Worm (Caenorhabditis elegans) whole organism, L3 larva: ENCODE data around the gene F54D5.2.

Source experiments
- R02D3.7 ChIP-seq: fragments of 150-350 bp; optimal IDR thresholded peaks from 2 replicates; lab custom pipeline; 2014; ENCODE audit warnings: missing biosample characterization, missing genetic modification characterization
- ZK546.5 ChIP-seq: sonication (generic microtip); optimal IDR thresholded peaks from 2 replicates; lab custom pipeline; 2017; ENCODE audit warnings: missing biosample characterization, missing genetic modification characterization
- aly-2 ChIP-seq: fragments of 150-350 bp; optimal IDR thresholded peaks from 2 replicates; lab custom pipeline; 2014; ENCODE audit warnings: missing biosample characterization, missing genetic modification characterization
- ceh-16 ChIP-seq: sonication (generic microtip); optimal IDR thresholded peaks from 2 replicates; lab custom pipeline; 2017; ENCODE audit warnings: missing biosample characterization, missing genetic modification characterization
- ceh-28 ChIP-seq: fragments of 150-350 bp; optimal IDR thresholded peaks from 2 replicates; lab custom pipeline; 2014; ENCODE audit warnings: missing biosample characterization, missing genetic modification reagents, missing genetic modification characterization
- ceh-82 ChIP-seq: fragments of 150-350 bp; optimal IDR thresholded peaks from 2 replicates; lab custom pipeline; 2014; ENCODE audit warnings: missing biosample characterization, missing genetic modification characterization
- ceh-9 ChIP-seq: sonication (generic microtip); optimal IDR thresholded peaks from 2 replicates; lab custom pipeline; 2018; ENCODE audit warnings: missing biosample characterization, missing genetic modification characterization
- daf-12 ChIP-seq: fragments of 150-350 bp; optimal IDR thresholded peaks from 2 replicates; lab custom pipeline; 2014; ENCODE audit warnings: missing biosample characterization, missing genetic modification reagents, missing genetic modification characterization
- egl-27 ChIP-seq: sonication (generic microtip); optimal IDR thresholded peaks from 4 replicates; lab custom pipeline; 2017; ENCODE audit warnings: missing biosample characterization, missing genetic modification reagents, missing genetic modification characterization
- egl-5 ChIP-seq: fragments of 150-350 bp; optimal IDR thresholded peaks from 2 replicates; lab custom pipeline; 2017; ENCODE audit warnings: missing biosample characterization, missing genetic modification reagents, missing genetic modification characterization, inconsistent platforms
- elt-1 ChIP-seq: fragments of 150-350 bp; optimal IDR thresholded peaks from 2 replicates; lab custom pipeline; 2014; ENCODE audit warnings: missing biosample characterization, missing genetic modification characterization
- elt-2 ChIP-seq: sonication (generic microtip); optimal IDR thresholded peaks from 2 replicates; lab custom pipeline; 2016; ENCODE audit warnings: missing genetic modification reagents, mild to moderate bottlenecking, missing genetic modification characterization, missing compliant biosample characterization
- fkh-10 ChIP-seq: sonication (generic microtip); optimal IDR thresholded peaks from 2 replicates; lab custom pipeline; 2017; ENCODE audit warnings: missing biosample characterization, missing genetic modification reagents, missing genetic modification characterization
- hmg-11 ChIP-seq: sonication (generic microtip); optimal IDR thresholded peaks from 2 replicates; lab custom pipeline; 2016; ENCODE audit warnings: missing genetic modification characterization, missing compliant biosample characterization
- jun-1 ChIP-seq: fragments of 150-350 bp; optimal IDR thresholded peaks from 2 replicates; lab custom pipeline; 2014; ENCODE audit warnings: missing biosample characterization, missing genetic modification reagents, missing genetic modification characterization
- lin-15B ChIP-seq: fragments of 150-350 bp; optimal IDR thresholded peaks from 2 replicates; lab custom pipeline; 2014; ENCODE audit warnings: missing biosample characterization, missing genetic modification characterization
- lin-39 ChIP-seq: fragments of 150-350 bp; optimal IDR thresholded peaks from 2 replicates; lab custom pipeline; 2018; ENCODE audit warnings: missing biosample characterization, missing genetic modification reagents, missing genetic modification characterization
- lsy-12 ChIP-seq: sonication (generic microtip); optimal IDR thresholded peaks from 2 replicates; lab custom pipeline; 2016; ENCODE audit warnings: mild to moderate bottlenecking, missing genetic modification characterization, missing compliant biosample characterization
- mdl-1 ChIP-seq: fragments of 150-350 bp; optimal IDR thresholded peaks from 2 replicates; lab custom pipeline; 2014; ENCODE audit warnings: missing biosample characterization, missing genetic modification characterization
- mml-1 ChIP-seq: fragments of 150-350 bp; sonication (generic microtip); optimal IDR thresholded peaks from 3 replicates; lab custom pipeline; 2014; ENCODE audit warnings: missing biosample characterization, missing genetic modification characterization
- nfya-1 ChIP-seq: sonication (generic microtip); optimal IDR thresholded peaks from 2 replicates; lab custom pipeline; 2017; ENCODE audit warnings: missing genetic modification characterization, mild to moderate bottlenecking, missing compliant biosample characterization, antibody characterized with exemption, moderate library complexity; ENCODE audit not compliant: insufficient read depth
- nhr-11 ChIP-seq: fragments of 150-350 bp; optimal IDR thresholded peaks from 2 replicates; lab custom pipeline; 2014; ENCODE audit warnings: missing biosample characterization, missing genetic modification characterization
- nhr-12 ChIP-seq: fragments of 150-350 bp; optimal IDR thresholded peaks from 2 replicates; lab custom pipeline; 2014; ENCODE audit warnings: missing biosample characterization, missing genetic modification characterization
- nhr-23 ChIP-seq: fragments of 150-350 bp; optimal IDR thresholded peaks from 2 replicates; lab custom pipeline; 2014; ENCODE audit warnings: missing biosample characterization, missing genetic modification reagents, missing genetic modification characterization
- nhr-237 ChIP-seq: fragments of 150-350 bp; optimal IDR thresholded peaks from 2 replicates; lab custom pipeline; 2014; ENCODE audit warnings: missing biosample characterization, missing genetic modification characterization
- nhr-25 ChIP-seq: sonication (generic microtip); optimal IDR thresholded peaks from 2 replicates; lab custom pipeline; 2017; ENCODE audit warnings: missing biosample characterization, missing genetic modification characterization
- nhr-43 ChIP-seq: sonication (generic microtip); optimal IDR thresholded peaks from 2 replicates; lab custom pipeline; 2016; ENCODE audit warnings: mild to moderate bottlenecking, missing genetic modification characterization, missing compliant biosample characterization; ENCODE audit not compliant: poor library complexity, severe bottlenecking
- nhr-67 ChIP-seq: fragments of 150-350 bp; optimal IDR thresholded peaks from 2 replicates; lab custom pipeline; 2014; ENCODE audit warnings: missing biosample characterization, missing genetic modification characterization
- nhr-76 ChIP-seq: fragments of 150-350 bp; sonication (generic microtip); optimal IDR thresholded peaks from 5 replicates; lab custom pipeline; 2014; ENCODE audit warnings: missing biosample characterization, missing genetic modification characterization
- pha-4 ChIP-seq: fragments of 150-350 bp; optimal IDR thresholded peaks from 2 replicates; lab custom pipeline; 2014; ENCODE audit warnings: missing biosample characterization, missing genetic modification reagents, missing genetic modification characterization
- pqm-1 ChIP-seq: fragments of 150-350 bp; optimal IDR thresholded peaks from 2 replicates; lab custom pipeline; 2017; ENCODE audit warnings: missing biosample characterization, missing genetic modification characterization, inconsistent platforms
- sea-2 ChIP-seq: fragments of 150-350 bp; sonication (generic microtip); optimal IDR thresholded peaks from 4 replicates; lab custom pipeline; 2014; ENCODE audit warnings: missing biosample characterization, missing genetic modification reagents, missing genetic modification characterization
- snpc-4 ChIP-seq: fragments of 150-350 bp; optimal IDR thresholded peaks from 2 replicates; lab custom pipeline; 2014; ENCODE audit warnings: missing biosample characterization, missing genetic modification characterization
- tbx-2 ChIP-seq: sonication (generic microtip); optimal IDR thresholded peaks from 2 replicates; lab custom pipeline; 2016; ENCODE audit warnings: mild to moderate bottlenecking, missing genetic modification characterization, missing compliant biosample characterization
- unc-39 ChIP-seq: sonication (generic microtip); optimal IDR thresholded peaks from 4 replicates; lab custom pipeline; 2017; ENCODE audit warnings: missing biosample characterization, missing genetic modification characterization
- unc-62 ChIP-seq: fragments of 150-350 bp; sonication (generic microtip); optimal IDR thresholded peaks from 4 replicates; lab custom pipeline; 2014; ENCODE audit warnings: missing biosample characterization, missing genetic modification reagents, missing genetic modification characterization
- ztf-4 ChIP-seq: fragments of 150-350 bp; optimal IDR thresholded peaks from 2 replicates; lab custom pipeline; 2014; ENCODE audit warnings: missing biosample characterization, missing genetic modification characterization

F54D5.2 gene

DNA sequence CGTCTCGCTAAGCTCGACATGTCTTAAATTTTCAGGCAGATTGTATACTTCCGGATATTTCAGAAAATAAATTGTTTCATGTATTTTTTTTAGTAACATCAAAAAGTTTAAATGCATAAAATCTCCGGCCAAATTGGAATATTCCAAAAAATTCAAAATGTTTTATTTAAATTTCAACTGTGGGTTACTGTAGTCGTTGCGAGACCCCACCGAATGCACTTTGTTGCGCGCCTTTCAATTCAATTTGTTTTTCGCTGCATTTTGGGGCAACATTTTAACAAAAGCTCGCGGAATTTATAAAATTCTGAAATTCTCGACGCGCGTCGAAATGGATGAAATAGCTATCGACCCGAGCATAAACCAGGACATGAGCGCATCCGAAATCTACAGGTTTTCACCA is at the start of gene F54D5.2:
Gene F54D5.2 (plus strand): TSS at position 237 of the 400 bp plus-strand sequence.
- TF ChIP-seq ceh-16 (tag; lab: Kevin White, UChicago) (no peak), lin-15B (tag; lab: Kevin White, UChicago) (no peak), ceh-28 (no peak), sea-2 (no peak), lsy-12 (no peak), nhr-12 (tag; lab: Kevin White, UChicago) (no peak), nhr-67 (no peak), unc-62 (no peak), egl-5 (tag; lab: Kevin White, UChicago) (no peak), nhr-25 (tag; lab: Kevin White, UChicago) (no peak), nhr-11 (no peak), ceh-9 (tag; lab: Kevin White, UChicago) (no peak), ZK546.5 (tag; lab: Kevin White, UChicago) (no peak), ztf-4 (no peak), nhr-43 (tag; lab: Kevin White, UChicago) (no peak), aly-2 (tag; lab: Kevin White, UChicago) (no peak), mdl-1 (tag; lab: Kevin White, UChicago) (no peak), elt-1 (tag; lab: Kevin White, UChicago) (no peak), fkh-10 (GFP tag; lab: Kevin White, UChicago) (no peak)

DNA sequence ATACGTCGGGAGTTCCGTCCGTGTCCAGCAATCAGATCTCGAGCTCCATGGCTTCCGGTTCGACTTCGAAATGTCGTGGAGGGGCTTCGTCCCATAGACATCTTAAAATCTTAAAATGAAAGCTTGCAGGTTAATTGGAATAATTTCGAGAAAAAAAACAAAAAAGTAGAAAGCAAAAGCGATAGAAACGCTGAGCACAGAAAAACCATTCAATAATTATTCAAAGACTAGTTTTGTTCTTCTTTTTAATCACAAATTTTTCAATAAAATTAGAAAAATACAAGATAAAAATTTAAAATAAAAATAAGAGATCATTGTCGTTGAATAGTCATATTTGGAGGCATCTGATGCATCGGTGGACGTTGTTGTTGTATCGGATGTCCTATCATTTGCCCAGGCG is 46.0 kb upstream of the F54D5.2 start, which contains the start of gene age-1:
Gene age-1 (minus strand): TSS at position 101 of the 400 bp plus-strand sequence.
- no peak for TF ChIP-seq ztf-4
- TF ChIP-seq nhr-237 (tag; lab: Kevin White, UChicago) = no peak
- no peak for TF ChIP-seq daf-12 (tag; lab: Kevin White, UChicago)
- no peak for TF ChIP-seq fkh-10 (GFP tag; lab: Kevin White, UChicago)
- TF ChIP-seq unc-62 = no peak
- TF ChIP-seq ceh-9 (tag; lab: Kevin White, UChicago) = no peak
- no peak for TF ChIP-seq lin-15B (tag; lab: Kevin White, UChicago)
- TF ChIP-seq nhr-67 = no peak
- no peak for TF ChIP-seq unc-39 (tag; lab: Kevin White, UChicago)
- no peak for TF ChIP-seq nhr-25 (tag; lab: Kevin White, UChicago)
- no peak for TF ChIP-seq ZK546.5 (tag; lab: Kevin White, UChicago)
- no peak for TF ChIP-seq egl-27
- TF ChIP-seq lin-39 (tag; lab: Kevin White, UChicago) = no peak
- TF ChIP-seq nhr-76 (tag; lab: Kevin White, UChicago) = no peak
- TF ChIP-seq ceh-16 (tag; lab: Kevin White, UChicago) = no peak
- TF ChIP-seq R02D3.7 (tag; lab: Kevin White, UChicago) = no peak
- TF ChIP-seq, all 47 proteins: peak for 0

DNA sequence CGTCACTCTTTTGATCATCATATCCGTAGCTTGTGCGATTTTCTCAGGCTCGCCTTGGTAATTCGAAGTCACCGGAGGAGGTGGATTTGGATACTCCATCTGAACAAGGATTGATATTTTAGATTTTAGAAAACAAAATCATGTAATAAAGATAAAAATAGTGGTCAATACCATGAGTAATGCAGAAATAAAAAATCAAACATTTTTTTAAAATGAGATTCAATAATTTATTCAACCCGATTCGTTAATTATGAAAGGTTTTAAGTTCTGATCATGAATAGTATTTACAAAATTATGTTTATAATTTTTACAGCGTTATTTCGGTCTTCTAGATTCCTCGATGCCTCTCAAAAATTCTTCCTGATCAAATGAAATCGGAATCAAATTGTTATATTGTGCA is 39.3 kb upstream of the F54D5.2 start, which contains the start of gene mdt-8:
Gene mdt-8 (minus strand): TSS at position 101 of the 400 bp plus-strand sequence.
- TF ChIP-seq mml-1 (tag; lab: Kevin White, UChicago) (no peak), nhr-11 (no peak), pqm-1 (tag; lab: Kevin White, UChicago) (no peak), lin-39 (tag; lab: Kevin White, UChicago) (no peak), nhr-23 (tag; lab: Kevin White, UChicago) (no peak)

DNA sequence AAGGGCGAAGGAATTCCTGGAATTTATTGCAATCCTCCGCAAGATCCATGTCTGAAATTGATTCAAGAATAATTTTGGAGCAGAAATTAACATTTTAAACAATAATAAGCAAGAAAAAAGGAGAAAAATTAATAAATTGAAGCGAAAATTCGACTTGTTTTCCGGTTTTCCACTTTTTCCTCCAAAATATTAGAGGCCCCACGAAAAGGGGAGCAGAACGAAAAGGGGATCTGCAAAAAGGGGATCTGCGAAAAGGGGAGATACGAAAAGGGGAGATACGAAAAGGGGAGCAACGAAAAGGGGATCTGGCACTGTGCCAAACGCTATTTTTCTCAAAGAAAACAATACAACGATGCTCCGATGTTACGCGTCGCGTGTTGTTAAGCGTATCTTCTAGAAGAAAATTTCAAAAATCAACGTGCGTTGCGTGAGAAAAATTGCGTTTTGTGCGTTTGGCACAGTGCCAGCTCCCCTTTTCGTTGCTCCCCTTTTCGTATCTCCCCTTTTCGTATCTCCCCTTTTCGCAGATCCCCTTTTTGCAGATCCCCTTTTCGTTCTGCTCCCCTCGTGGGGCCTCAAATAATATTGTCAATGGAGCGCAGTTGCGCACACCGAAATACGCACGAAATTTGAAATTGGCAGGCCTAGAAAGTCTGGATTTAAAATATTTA is 38.4 kb upstream of the F54D5.2 start, which contains the start of gene Y62F5A.12:
Gene Y62F5A.12 (minus strand): TSS at position 51 of the 671 bp plus-strand sequence.
- TF ChIP-seq ceh-28 (peak; percentile 72), lsy-12 (peak; percentile 81), R02D3.7 (tag; lab: Kevin White, UChicago) (peak; percentile 57), nhr-25 (tag; lab: Kevin White, UChicago) (peak; percentile 46), ceh-82 (tag; lab: Kevin White, UChicago) (peak; percentile 67), pha-4 (tag; lab: Kevin White, UChicago) (peak; percentile 67), fkh-10 (GFP tag; lab: Kevin White, UChicago) (peak; percentile 18), elt-2 (tag; lab: Kevin White, UChicago) (peak; percentile 40), hmg-11 (tag; lab: Kevin White, UChicago) (peak; percentile 18), lin-39 (tag; lab: Kevin White, UChicago) (peak; percentile 36), nhr-11 (peak; percentile 2), snpc-4 (tag; lab: Kevin White, UChicago) (peak; percentile 76), nhr-23 (tag; lab: Kevin White, UChicago) (peak; percentile 64), tbx-2 (peak; percentile 47), jun-1 (peak; percentile 77), nfya-1 (peak; percentile 54), ztf-4 (peak; percentile 18), nhr-43 (tag; lab: Kevin White, UChicago) (peak; percentile 67), lin-15B (tag; lab: Kevin White, UChicago) (peak; percentile 81)
